Fruit fly (Drosophila melanogaster) whole organism, embryonic: ENCODE results near the gene CG5937.

ENCODE experiments used
- Adf1 ChIP-seq: fragments of 200-800 bp; sonication (Bioruptor generic); IDR thresholded peaks from 2 replicates; pipeline ENCODE4 v1.3.6; 2022; ENCODE audit warnings: missing biosample characterization, missing genetic modification characterization
- Atf6 ChIP-seq: fragments of 200-800 bp; sonication (Bioruptor generic); IDR thresholded peaks from 2 replicates; pipeline ENCODE4 v1.3.6; 2022; ENCODE audit warnings: missing biosample characterization, missing genetic modification characterization
- Bdp1 ChIP-seq: fragments of 200-800 bp; sonication (Bioruptor generic); optimal IDR thresholded peaks from 3 replicates; lab custom pipeline; 2016; ENCODE audit warnings: missing biosample characterization, missing genetic modification characterization
- CG10209 ChIP-seq: fragments of 200-800 bp; sonication (Bioruptor generic); optimal IDR thresholded peaks from 3 replicates; lab custom pipeline; 2017; ENCODE audit warnings: missing biosample characterization, mild to moderate bottlenecking, missing genetic modification characterization, missing genetic modification reagents
- CG11504 ChIP-seq: fragments of 200-800 bp; sonication (Bioruptor generic); optimal IDR thresholded peaks from 3 replicates; lab custom pipeline; 2019; ENCODE audit warnings: missing biosample characterization, mild to moderate bottlenecking, missing genetic modification characterization, moderate library complexity
- CG11696 ChIP-seq: fragments of 200-800 bp; sonication (Bioruptor generic); IDR thresholded peaks from 2 replicates; pipeline ENCODE4 v1.3.6; 2022; ENCODE audit warnings: missing biosample characterization, missing genetic modification characterization
- CG12769 ChIP-seq: fragments of 200-800 bp; sonication (Bioruptor generic); optimal IDR thresholded peaks from 2 replicates; lab custom pipeline; 2019; ENCODE audit warnings: missing biosample characterization, mild to moderate bottlenecking, missing genetic modification characterization, moderate library complexity
- CG13287 ChIP-seq: fragments of 200-800 bp; sonication (Bioruptor generic); IDR thresholded peaks from 2 replicates; pipeline ENCODE4 v1.3.6; 2022; ENCODE audit warnings: missing biosample characterization, missing genetic modification characterization; ENCODE audit not compliant: partially characterized antibody
- CG17912 ChIP-seq: fragments of 200-800 bp; sonication (Bioruptor generic); optimal IDR thresholded peaks from 2 replicates; lab custom pipeline; 2018; ENCODE audit warnings: missing biosample characterization, mild to moderate bottlenecking, missing genetic modification characterization
- CG18262 ChIP-seq: fragments of 200-800 bp; optimal IDR thresholded peaks from 3 replicates; lab custom pipeline; 2019; ENCODE audit warnings: missing biosample characterization, mild to moderate bottlenecking, missing genetic modification characterization, moderate library complexity
- CG2129 ChIP-seq: fragments of 200-800 bp; sonication (Bioruptor generic); IDR thresholded peaks from 2 replicates; pipeline ENCODE4 v1.3.6; 2022; ENCODE audit warnings: missing biosample characterization, missing genetic modification characterization; ENCODE audit not compliant: partially characterized antibody
- CG30403 ChIP-seq: fragments of 200-800 bp; sonication (Bioruptor generic); optimal IDR thresholded peaks from 3 replicates; lab custom pipeline; 2016; ENCODE audit warnings: missing biosample characterization, missing genetic modification characterization
- CG31388 ChIP-seq: fragments of 200-800 bp; sonication (Bioruptor generic); optimal IDR thresholded peaks from 2 replicates; lab custom pipeline; 2016; ENCODE audit warnings: missing biosample characterization, missing genetic modification characterization
- CG4707 ChIP-seq: fragments of 200-800 bp; sonication (Bioruptor generic); optimal IDR thresholded peaks from 2 replicates; lab custom pipeline; 2018; ENCODE audit warnings: missing biosample characterization, mild to moderate bottlenecking, missing genetic modification characterization, moderate library complexity
- CG6791 ChIP-seq: fragments of 200-800 bp; sonication (Bioruptor generic); IDR thresholded peaks from 3 replicates; pipeline ENCODE4 v1.3.6; 2022; ENCODE audit warnings: missing biosample characterization, missing genetic modification characterization; ENCODE audit not compliant: partially characterized antibody
- CG6813 ChIP-seq: fragments of 200-800 bp; sonication (Bioruptor generic); optimal IDR thresholded peaks from 2 replicates; lab custom pipeline; 2017; ENCODE audit warnings: missing biosample characterization, missing genetic modification characterization, mild to moderate bottlenecking, moderate library complexity, missing genetic modification reagents
- CG7786 ChIP-seq: fragments of 200-800 bp; sonication (Bioruptor generic); optimal IDR thresholded peaks from 2 replicates; lab custom pipeline; 2016; ENCODE audit warnings: missing biosample characterization, missing genetic modification characterization
- CG7928 ChIP-seq: fragments of 200-800 bp; sonication (Bioruptor generic); optimal IDR thresholded peaks from 2 replicates; lab custom pipeline; 2017; ENCODE audit warnings: missing biosample characterization, mild to moderate bottlenecking, missing genetic modification characterization
- CG8281 ChIP-seq: fragments of 200-800 bp; sonication (Bioruptor generic); optimal IDR thresholded peaks from 2 replicates; lab custom pipeline; 2018; ENCODE audit warnings: missing biosample characterization, mild to moderate bottlenecking, missing genetic modification characterization, moderate library complexity
- CG8388 ChIP-seq: fragments of 200-800 bp; sonication (Bioruptor generic); optimal IDR thresholded peaks from 2 replicates; lab custom pipeline; 2019; ENCODE audit warnings: missing biosample characterization, mild to moderate bottlenecking, missing genetic modification characterization, moderate library complexity
- CG8765 ChIP-seq: fragments of 200-800 bp; sonication (Bioruptor generic); IDR thresholded peaks from 2 replicates; pipeline ENCODE4 v1.3.6; 2022; ENCODE audit warnings: missing biosample characterization, missing genetic modification characterization
- CG8924 ChIP-seq: fragments of 200-800 bp; optimal IDR thresholded peaks from 3 replicates; lab custom pipeline; 2019; ENCODE audit warnings: missing biosample characterization, mild to moderate bottlenecking, missing genetic modification characterization, moderate library complexity
- Camta ChIP-seq: fragments of 200-800 bp; sonication (Bioruptor generic); optimal IDR thresholded peaks from 2 replicates; lab custom pipeline; 2016; ENCODE audit warnings: missing biosample characterization, missing genetic modification characterization
- CkIIα-i1 ChIP-seq: fragments of 200-800 bp; sonication (Bioruptor generic); IDR thresholded peaks from 2 replicates; pipeline ENCODE4 v1.3.6; 2022; ENCODE audit warnings: missing biosample characterization, missing genetic modification characterization
- Dad ChIP-seq: fragments of 200-800 bp; sonication (Bioruptor generic); optimal IDR thresholded peaks from 3 replicates; lab custom pipeline; 2016; ENCODE audit warnings: missing biosample characterization, missing genetic modification characterization
- Dip3 ChIP-seq: fragments of 200-800 bp; sonication (Bioruptor generic); optimal IDR thresholded peaks from 3 replicates; lab custom pipeline; 2016; ENCODE audit warnings: missing biosample characterization, missing genetic modification characterization
- Dref ChIP-seq: fragments of 200-800 bp; sonication (Bioruptor generic); IDR thresholded peaks from 2 replicates; pipeline ENCODE4 v1.3.6; 2022; ENCODE audit warnings: missing biosample characterization, missing genetic modification characterization
- Hmr ChIP-seq: fragments of 200-800 bp; sonication (Bioruptor generic); optimal IDR thresholded peaks from 3 replicates; lab custom pipeline; 2017; ENCODE audit warnings: mild to moderate bottlenecking, missing biosample characterization, missing genetic modification reagents, missing genetic modification characterization
- Med ChIP-seq: fragments of 200-800 bp; sonication (Bioruptor generic); peaks from one replicate; lab custom pipeline; 2016; ENCODE audit warnings: missing biosample characterization, missing genetic modification characterization, mild to moderate bottlenecking, inconsistent platforms, moderate library complexity
- Meics ChIP-seq: fragments of 200-800 bp; sonication (Bioruptor generic); optimal IDR thresholded peaks from 2 replicates; lab custom pipeline; 2017; ENCODE audit warnings: missing biosample characterization, mild to moderate bottlenecking, missing genetic modification characterization
- Neu2 ChIP-seq: fragments of 200-800 bp; sonication (Bioruptor generic); optimal IDR thresholded peaks from 3 replicates; lab custom pipeline; 2016; ENCODE audit warnings: missing biosample characterization, missing genetic modification characterization, borderline replicate concordance
- Ptx1 ChIP-seq: fragments of 200-800 bp; sonication (Bioruptor generic); IDR thresholded peaks from 2 replicates; pipeline ENCODE4 v1.3.6; 2022; ENCODE audit warnings: missing biosample characterization, missing genetic modification characterization
- Sox100B ChIP-seq: fragments of 200-800 bp; sonication (Bioruptor generic); optimal IDR thresholded peaks from 3 replicates; lab custom pipeline; 2018; ENCODE audit warnings: missing biosample characterization, mild to moderate bottlenecking, missing genetic modification characterization
- bbx ChIP-seq: fragments of 200-800 bp; sonication (Bioruptor generic); IDR thresholded peaks from 2 replicates; pipeline ENCODE4 v1.3.6; 2022; ENCODE audit warnings: missing biosample characterization, missing genetic modification characterization; ENCODE audit not compliant: partially characterized antibody
- caup ChIP-seq: fragments of 200-800 bp; sonication (Bioruptor generic); optimal IDR thresholded peaks from 3 replicates; lab custom pipeline; 2017; ENCODE audit warnings: missing biosample characterization, mild to moderate bottlenecking, missing genetic modification characterization, moderate library complexity; ENCODE audit not compliant: severe bottlenecking
- crp ChIP-seq, 2 experiments: fragments of 200-800 bp; sonication (Bioruptor generic); optimal IDR thresholded peaks; 2 replicates in 1 of 2; 3 replicates in 1 of 2; lab custom pipeline; 2017; ENCODE audit warnings: missing biosample characterization in 2 of 2, missing genetic modification characterization in 2 of 2, mild to moderate bottlenecking in 1 of 2, moderate library complexity in 1 of 2
- dati ChIP-seq: fragments of 200-800 bp; sonication (Bioruptor generic); IDR thresholded peaks from 2 replicates; pipeline ENCODE4 v1.3.6; 2022; ENCODE audit warnings: missing biosample characterization, missing genetic modification characterization
- exex ChIP-seq: fragments of 200-800 bp; sonication (Bioruptor generic); optimal IDR thresholded peaks from 4 replicates; lab custom pipeline; 2018; ENCODE audit warnings: missing biosample characterization, mild to moderate bottlenecking, missing genetic modification characterization, moderate library complexity
- grn ChIP-seq: fragments of 200-800 bp; sonication (Bioruptor generic); optimal IDR thresholded peaks from 3 replicates; lab custom pipeline; 2017; ENCODE audit warnings: missing biosample characterization, missing genetic modification characterization
- gro ChIP-seq: fragments of 200-800 bp; sonication (Bioruptor generic); optimal IDR thresholded peaks from 2 replicates; lab custom pipeline; 2016; ENCODE audit warnings: missing biosample characterization, missing genetic modification characterization
- jumu ChIP-seq: fragments of 200-800 bp; sonication (Bioruptor generic); optimal IDR thresholded peaks from 3 replicates; lab custom pipeline; 2016; ENCODE audit warnings: missing biosample characterization, missing genetic modification characterization
- luna ChIP-seq: fragments of 200-800 bp; sonication (Bioruptor generic); optimal IDR thresholded peaks from 2 replicates; lab custom pipeline; 2016; ENCODE audit warnings: missing biosample characterization, missing genetic modification characterization
- nau ChIP-seq: fragments of 200-800 bp; sonication (Bioruptor generic); optimal IDR thresholded peaks from 3 replicates; lab custom pipeline; 2017; ENCODE audit warnings: missing biosample characterization, mild to moderate bottlenecking, missing genetic modification characterization, missing genetic modification reagents
- org-1 ChIP-seq: fragments of 200-800 bp; sonication (Bioruptor generic); optimal IDR thresholded peaks from 2 replicates; lab custom pipeline; 2017; ENCODE audit warnings: missing biosample characterization, missing genetic modification characterization
- peb ChIP-seq: fragments of 200-800 bp; sonication (Bioruptor generic); IDR thresholded peaks from 2 replicates; pipeline ENCODE4 v1.3.6; 2022; ENCODE audit warnings: missing biosample characterization, missing genetic modification characterization
- sens-2 ChIP-seq: fragments of 200-800 bp; sonication (Bioruptor generic); IDR thresholded peaks from 2 replicates; pipeline ENCODE4 v1.3.6; 2022; ENCODE audit warnings: missing biosample characterization, missing genetic modification characterization
- seq ChIP-seq: fragments of 200-800 bp; sonication (Bioruptor generic); IDR thresholded peaks from 2 replicates; pipeline ENCODE4 v1.3.6; 2022; ENCODE audit warnings: missing biosample characterization, missing genetic modification characterization
- tgo ChIP-seq: fragments of 200-800 bp; sonication (Bioruptor generic); IDR thresholded peaks from 3 replicates; pipeline ENCODE4 v1.3.6; 2022; ENCODE audit warnings: missing biosample characterization, missing genetic modification characterization
- tll ChIP-seq, 2 experiments: fragments of 200-800 bp in 1 of 2; fragments of >200 bp in 1 of 2; sonication (Bioruptor generic) in 1 of 2; optimal IDR thresholded peaks; 2 replicates each; lab custom pipeline; 2017 to 2019; ENCODE audit warnings: missing biosample characterization in 2 of 2, missing genetic modification characterization in 2 of 2, mild to moderate bottlenecking in 1 of 2, moderate library complexity in 1 of 2
- z ChIP-seq: fragments of 200-800 bp; sonication (Bioruptor generic); IDR thresholded peaks from 3 replicates; pipeline ENCODE4 v1.3.6; 2022; ENCODE audit warnings: missing biosample characterization, missing genetic modification characterization

The CG5937 gene

DNA sequence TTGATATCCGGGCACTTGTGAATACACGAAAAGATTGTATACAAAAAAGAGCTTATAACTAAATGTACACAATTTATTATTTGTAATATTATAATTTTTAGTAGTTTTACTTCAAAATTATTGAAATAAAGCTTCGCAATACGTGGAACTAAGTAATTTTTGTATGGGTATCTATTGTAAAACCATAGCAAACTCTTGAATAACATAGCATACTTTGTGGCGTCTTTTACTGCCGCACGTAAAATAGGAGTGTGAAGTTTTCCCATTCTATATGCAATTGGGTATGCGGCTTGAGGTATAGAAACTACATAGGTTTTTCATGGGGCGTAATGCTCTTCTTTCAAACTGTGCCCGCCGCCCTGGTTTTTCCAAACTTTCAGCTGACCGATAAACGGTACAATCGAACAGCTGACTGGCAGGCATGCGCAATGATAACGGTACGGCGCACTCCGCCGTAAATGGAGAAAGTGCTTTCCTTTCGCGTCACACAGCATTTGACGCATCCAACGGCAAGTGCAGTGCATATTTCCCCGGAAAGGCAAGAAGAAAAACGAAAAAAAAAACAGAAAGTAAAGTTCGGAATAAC lies at the start of gene CG5937 (continued):
- TF ChIP-seq CG17912 (no peak), peb (GFP tag; lab: Robert Waterston, UW) (no peak), CG7786 (GFP tag; lab: Kevin White, UChicago) (no peak), caup (GFP tag; lab: Kevin White, UChicago) (peak; percentile 12), Med (GFP tag; lab: Kevin White, UChicago) (peak; percentile 58), CG2129 (GFP tag; lab: Robert Waterston, UW) (no peak), exex (tag; lab: Kevin White, UChicago) (no peak), Dip3 (GFP tag; lab: Kevin White, UChicago) (no peak), CG6791 (0 out of 3 replicates have a peak, but pooled peaks have one; percentile 39), Camta (GFP tag; lab: Kevin White, UChicago) (no peak), CG8765 (GFP tag; lab: Robert Waterston, UW) (no peak), grn (GFP tag; lab: Kevin White, UChicago) (no peak), CG8388 (no peak), jumu (no peak), sens-2 (no peak), Dref (GFP tag; lab: Robert Waterston, UW) (peak; percentile 25; the same call in 1 of the 2 replicates), CG30403 (GFP tag; lab: Kevin White, UChicago) (peak; percentile 14), CG31388 (GFP tag; lab: Kevin White, UChicago) (no peak), Bdp1 (GFP tag; lab: Kevin White, UChicago) (no peak), CG8924 (tag; lab: Kevin White, UChicago) (peak; percentile 4), Ptx1 (GFP tag; lab: Robert Waterston, UW) (no peak), CG18262 (peak; percentile 18), Adf1 (GFP tag; lab: Robert Waterston, UW) (no peak), org-1 (no peak), z (GFP tag; lab: Robert Waterston, UW) (no peak), Neu2 (GFP tag; lab: Kevin White, UChicago) (no peak), CkIIα-i1 (GFP tag; lab: Robert Waterston, UW) (no peak), tll (GFP tag; optimal IDR thresholded peaks at IDR 0.05; lab: Kevin White, UChicago) (no peak), CG6813 (GFP tag; lab: Kevin White, UChicago) (no peak), CG12769 (tag; lab: Kevin White, UChicago) (no peak), CG11696 (GFP tag; lab: Robert Waterston, UW) (no peak), CG7928 (GFP tag; lab: Kevin White, UChicago) (peak; percentile 63), Hmr (GFP tag; lab: Kevin White, UChicago) (peak; percentile 18), CG4707 (GFP tag; lab: Kevin White, UChicago) (no peak), gro (no peak), tgo (GFP tag; lab: Robert Waterston, UW) (no peak), bbx (no peak), seq (GFP tag; lab: Robert Waterston, UW) (no peak), CG13287 (no peak), Atf6 (no peak), Sox100B (no peak), Meics (GFP tag; lab: Kevin White, UChicago) (peak; percentile 47), luna (GFP tag; lab: Kevin White, UChicago) (no peak), CG10209 (GFP tag; lab: Kevin White, UChicago) (no peak), nau (no peak), dati (no peak), Dad (GFP tag; lab: Kevin White, UChicago) (no peak), CG11504 (tag; lab: Kevin White, UChicago) (peak; percentile 47), crp (GFP tag; optimal IDR thresholded peaks at IDR 0.05; lab: Kevin White, UChicago) (peak in 1 of 2 experiments; percentile 61), CG8281 (tag; lab: Kevin White, UChicago) (no peak)
